Worm (Caenorhabditis elegans): Measurements from ENCODE around the gene mam-1.

The mam-1 gene

DNA sequence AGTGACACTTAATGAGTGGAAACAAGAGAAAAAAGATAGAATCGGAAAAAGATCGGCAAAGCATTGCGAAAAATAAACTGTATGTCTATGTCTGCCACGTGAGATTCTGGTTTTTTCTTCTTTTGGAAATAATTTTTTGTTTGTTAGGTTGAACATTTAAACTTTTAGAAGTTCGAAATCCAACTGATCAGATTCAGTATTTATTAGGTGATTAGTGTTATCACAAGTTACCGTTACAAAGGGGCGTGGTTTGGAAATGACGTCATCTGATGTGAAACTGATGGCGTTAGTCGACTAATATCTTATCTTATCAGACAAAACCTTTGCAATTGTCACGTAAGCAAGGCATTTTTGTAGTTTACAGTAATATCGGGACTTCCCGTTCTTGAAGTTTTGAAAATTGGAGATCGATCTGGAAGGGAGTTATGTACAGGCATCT lies 23.9 kb downstream of the mam-1 start:
- TF ChIP-seq hlh-30 (tag; optimal IDR thresholded peaks at IDR 0.05; ENCODE audit: insufficient read depth) (peak; percentile 74), mdl-1 (tag; optimal IDR thresholded peaks at IDR 0.05) (peak; percentile 61 to 85), ceh-82 (tag; optimal IDR thresholded peaks at IDR 0.05) (no peak), snpc-4 (tag; optimal IDR thresholded peaks at IDR 0.05) (no peak), nhr-48 (tag; optimal IDR thresholded peaks at IDR 0.05) (peak; percentile 85), ceh-20 (GFP tag; IDR thresholded peaks at IDR 0.05) (0 out of 2 replicates have a peak, but pooled peaks have one; percentile 46), daf-12 (tag; optimal IDR thresholded peaks at IDR 0.05) (no peak), zag-1 (tag; optimal IDR thresholded peaks at IDR 0.05) (no peak), D1046.2 (GFP tag; IDR thresholded peaks at IDR 0.05) (no peak), nhr-11 (tag; optimal IDR thresholded peaks at IDR 0.05) (no peak), egl-43 (GFP tag; IDR thresholded peaks at IDR 0.05) (no peak), dve-1 (tag; optimal IDR thresholded peaks at IDR 0.05; ENCODE audit: insufficient read depth) (peak; percentile 14), lsy-2 (tag; optimal IDR thresholded peaks at IDR 0.05) (peak in 1 of 2 experiments; percentile 35), zfp-3 (GFP tag; conservative IDR thresholded peaks at IDR 0.05) (no peak), mxl-2 (GFP tag; conservative IDR thresholded peaks at IDR 0.05) (no peak), jun-1 (tag; optimal IDR thresholded peaks at IDR 0.05) (no peak), cey-2 (tag; optimal IDR thresholded peaks at IDR 0.05; ENCODE audit: borderline replicate concordance, insufficient read depth) (peak; percentile 36), gei-8 (GFP tag; optimal IDR thresholded peaks at IDR 0.05) (no peak), ama-1 (optimal IDR thresholded peaks at IDR 0.05) (no peak), nhr-41 (GFP tag; IDR thresholded peaks at IDR 0.05) (no peak), nhr-42 (GFP tag; IDR thresholded peaks at IDR 0.05) (no peak), nhr-77 (tag; optimal IDR thresholded peaks at IDR 0.05) (peak; percentile 27), ctbp-1 (GFP tag; IDR thresholded peaks at IDR 0.05) (no peak), spr-3 (GFP tag; optimal IDR thresholded peaks at IDR 0.05) (no peak), dmd-9 (GFP tag; IDR thresholded peaks at IDR 0.05) (no peak), madf-5 (GFP tag; IDR thresholded peaks at IDR 0.05) (no peak), set-16 (GFP tag; IDR thresholded peaks at IDR 0.05) (no peak), ceh-62 (tag; optimal IDR thresholded peaks at IDR 0.05) (no peak), sdz-12 (GFP tag; optimal IDR thresholded peaks at IDR 0.05) (no peak), nhr-237 (tag; optimal IDR thresholded peaks at IDR 0.05) (no peak), ztf-11 (tag; optimal IDR thresholded peaks at IDR 0.05) (no peak), lir-3 (tag; optimal IDR thresholded peaks at IDR 0.05) (no peak), mxl-3 (GFP tag; optimal IDR thresholded peaks at IDR 0.05) (peak; percentile 53), nhr-25 (tag; optimal IDR thresholded peaks at IDR 0.05; ENCODE audit: borderline replicate concordance, insufficient read depth) (peak; percentile 57), dpl-1 (GFP tag; optimal IDR thresholded peaks at IDR 0.05) (no peak), F44E2.7 (GFP tag; IDR thresholded peaks at IDR 0.05) (no peak), tra-1 (GFP tag; IDR thresholded peaks at IDR 0.05) (no peak), vab-7 (GFP tag; IDR thresholded peaks at IDR 0.05) (no peak), daf-19 (GFP tag; conservative IDR thresholded peaks at IDR 0.05) (no peak), lin-38 (GFP tag; IDR thresholded peaks at IDR 0.05) (no peak), T20F7.1 (GFP tag; optimal IDR thresholded peaks at IDR 0.05) (no peak), snpc-1.2 (GFP tag; IDR thresholded peaks at IDR 0.05) (no peak), mdt-29 (GFP tag; IDR thresholded peaks at IDR 0.05) (no peak), unc-62 (GFP tag; optimal IDR thresholded peaks at IDR 0.05 in 1 of 2) (peak in 1 of 2 experiments; percentile 95), unc-62 (tag; optimal IDR thresholded peaks at IDR 0.05) (peak; percentile 19), hif-1 (tag; optimal IDR thresholded peaks at IDR 0.05) (peak; percentile 79 to 94), fkh-10 (GFP tag; optimal IDR thresholded peaks at IDR 0.05) (no peak), ztf-7 (tag; optimal IDR thresholded peaks at IDR 0.05) (peak; percentile 11), fos-1 (tag; optimal IDR thresholded peaks at IDR 0.05) (no peak), hmg-1.1 (GFP tag; IDR thresholded peaks at IDR 0.05) (no peak), nhr-10 (tag; optimal IDR thresholded peaks at IDR 0.05) (peak; percentile 15), nhr-28 (tag; optimal IDR thresholded peaks at IDR 0.05) (peak; percentile 81)
